Worm (Caenorhabditis elegans) whole organism, L4 larva: ENCODE data around the gene ZK1290.7.

ENCODE experiments used
- F26F4.8 ChIP-seq: fragments of 200-800 bp; sonication (Bioruptor generic); conservative IDR thresholded peaks from 2 replicates; pipeline ENCODE4 v1.3.6; 2022; ENCODE audit warnings: missing genetic modification characterization, missing compliant biosample characterization
- F37D6.2 ChIP-seq: sonication (generic microtip); optimal IDR thresholded peaks from 2 replicates; lab custom pipeline; 2016; ENCODE audit warnings: mild to moderate bottlenecking, missing genetic modification characterization, missing compliant biosample characterization
- F49E8.2 ChIP-seq: sonication (generic microtip); optimal IDR thresholded peaks from 2 replicates; lab custom pipeline; 2016; ENCODE audit warnings: missing compliant biosample characterization, mild to moderate bottlenecking, missing genetic modification characterization, borderline replicate concordance
- Y48G9A.11 ChIP-seq: fragments of 200-800 bp; sonication (Bioruptor generic); IDR thresholded peaks from 2 replicates; pipeline ENCODE4 v1.3.6; 2022; ENCODE audit warnings: missing genetic modification reagents, missing genetic modification characterization, missing compliant biosample characterization
- Y75B8A.6 ChIP-seq: fragments of 200-800 bp; sonication (Bioruptor generic); IDR thresholded peaks from 2 replicates; pipeline ENCODE4 v1.3.6; 2022; ENCODE audit warnings: missing genetic modification reagents, missing genetic modification characterization, missing compliant biosample characterization
- ZK337.2 ChIP-seq: fragments of 200-800 bp; sonication (Bioruptor generic); IDR thresholded peaks from 2 replicates; pipeline ENCODE4 v1.3.6; 2022; ENCODE audit warnings: missing genetic modification reagents, missing genetic modification characterization, missing compliant biosample characterization
- aha-1 ChIP-seq: fragments of 150-350 bp; peaks from one replicate; lab custom pipeline; 2014; ENCODE audit warnings: missing biosample characterization, missing genetic modification characterization
- ama-1 ChIP-seq: fragments of 150-350 bp; optimal IDR thresholded peaks from 2 replicates; lab custom pipeline; 2014; ENCODE audit warnings: inconsistent platforms, mixed read lengths
- ceh-20 ChIP-seq: fragments of 200-800 bp; sonication (Bioruptor generic); IDR thresholded peaks from 2 replicates; pipeline ENCODE4 v1.3.6; 2022; ENCODE audit warnings: missing genetic modification reagents, missing genetic modification characterization, missing compliant biosample characterization
- ceh-44 ChIP-seq: fragments of 200-800 bp; sonication (Bioruptor generic); IDR thresholded peaks from 2 replicates; pipeline ENCODE4 v1.3.6; 2022; ENCODE audit warnings: missing genetic modification reagents, missing genetic modification characterization, missing compliant biosample characterization
- ceh-82 ChIP-seq: sonication (generic microtip); optimal IDR thresholded peaks from 2 replicates; lab custom pipeline; 2017; ENCODE audit warnings: missing biosample characterization, missing genetic modification characterization
- cey-2 ChIP-seq: sonication (generic microtip); optimal IDR thresholded peaks from 3 replicates; lab custom pipeline; 2017; ENCODE audit warnings: missing genetic modification characterization, mild to moderate bottlenecking, missing compliant biosample characterization, antibody characterized with exemption, borderline replicate concordance; ENCODE audit not compliant: insufficient read depth
- daf-16 ChIP-seq, 3 experiments: sonication (generic microtip); optimal IDR thresholded peaks; 2 replicates each; lab custom pipeline; 2016 to 2017; ENCODE audit warnings: missing genetic modification characterization in 3 of 3, missing genetic modification reagents in 3 of 3, mild to moderate bottlenecking in 2 of 3, missing compliant biosample characterization in 2 of 3, missing biosample characterization in 1 of 3, moderate library complexity in 1 of 3
- daf-19 ChIP-seq: fragments of 200-800 bp; sonication (Bioruptor generic); conservative IDR thresholded peaks from 2 replicates; pipeline ENCODE4 v1.3.6; 2022; ENCODE audit warnings: missing genetic modification characterization, missing compliant biosample characterization
- dpl-1 ChIP-seq: fragments of 150-350 bp; optimal IDR thresholded peaks from 2 replicates; lab custom pipeline; 2014; ENCODE audit warnings: missing biosample characterization, missing genetic modification reagents, missing genetic modification characterization
- egl-43 ChIP-seq: fragments of 200-800 bp; sonication (Bioruptor generic); IDR thresholded peaks from 2 replicates; pipeline ENCODE4 v1.3.6; 2022; ENCODE audit warnings: missing genetic modification reagents, missing genetic modification characterization, missing compliant biosample characterization
- hif-1 ChIP-seq, 2 experiments: sonication (generic microtip); optimal IDR thresholded peaks; 2 replicates each; lab custom pipeline; 2016 to 2017; ENCODE audit warnings: missing compliant biosample characterization in 2 of 2, missing genetic modification characterization in 2 of 2, missing genetic modification reagents in 2 of 2, missing genotype in 2 of 2, mild to moderate bottlenecking in 1 of 2
- hlh-11 ChIP-seq: fragments of 200-800 bp; sonication (Bioruptor generic); optimal IDR thresholded peaks from 2 replicates; lab custom pipeline; 2018; ENCODE audit warnings: mild to moderate bottlenecking, missing genetic modification characterization, missing compliant biosample characterization
- hlh-30 ChIP-seq: sonication (generic microtip); optimal IDR thresholded peaks from 2 replicates; lab custom pipeline; 2017; ENCODE audit warnings: antibody characterized with exemption, mild to moderate bottlenecking, missing genetic modification characterization, missing compliant biosample characterization; ENCODE audit not compliant: insufficient read depth
- lin-1 ChIP-seq: fragments of 200-800 bp; sonication (Bioruptor generic); IDR thresholded peaks from 2 replicates; pipeline ENCODE4 v1.3.6; 2022; ENCODE audit warnings: missing genetic modification reagents, missing genetic modification characterization, missing compliant biosample characterization
- madf-5 ChIP-seq, 2 experiments: fragments of 200-800 bp; sonication (Bioruptor generic); IDR thresholded peaks; 2 replicates each; pipeline ENCODE4 v1.3.6; 2022; ENCODE audit warnings: missing compliant biosample characterization in 2 of 2, missing genetic modification characterization in 2 of 2
- madf-9 ChIP-seq: fragments of 200-800 bp; sonication (Bioruptor generic); conservative IDR thresholded peaks from 2 replicates; pipeline ENCODE4 v1.3.6; 2022; ENCODE audit warnings: missing genetic modification reagents, missing genetic modification characterization, missing compliant biosample characterization
- mxl-2 ChIP-seq: fragments of 200-800 bp; sonication (Bioruptor generic); conservative IDR thresholded peaks from 2 replicates; pipeline ENCODE4 v1.3.6; 2022; ENCODE audit warnings: missing genetic modification reagents, missing genetic modification characterization, missing compliant biosample characterization
- nhr-237 ChIP-seq: sonication (generic microtip); optimal IDR thresholded peaks from 2 replicates; lab custom pipeline; 2017; ENCODE audit warnings: missing biosample characterization, missing genetic modification characterization
- nhr-25 ChIP-seq: sonication (generic microtip); optimal IDR thresholded peaks from 2 replicates; lab custom pipeline; 2017; ENCODE audit warnings: missing genetic modification characterization, mild to moderate bottlenecking, missing compliant biosample characterization, antibody characterized with exemption, moderate library complexity, borderline replicate concordance; ENCODE audit not compliant: insufficient read depth
- nhr-42 ChIP-seq: fragments of 200-800 bp; sonication (Bioruptor generic); IDR thresholded peaks from 2 replicates; pipeline ENCODE4 v1.3.6; 2022; ENCODE audit warnings: missing genetic modification characterization, missing compliant biosample characterization
- nhr-77 ChIP-seq: fragments of 150-350 bp; optimal IDR thresholded peaks from 2 replicates; lab custom pipeline; 2014; ENCODE audit warnings: missing biosample characterization, missing genetic modification characterization
- php-3 ChIP-seq: fragments of 200-800 bp; sonication (Bioruptor generic); IDR thresholded peaks from 2 replicates; pipeline ENCODE4 v1.3.6; 2022; ENCODE audit warnings: missing genetic modification reagents, missing genetic modification characterization, missing compliant biosample characterization
- spr-1 ChIP-seq: sonication (generic microtip); optimal IDR thresholded peaks from 2 replicates; lab custom pipeline; 2016; ENCODE audit warnings: mild to moderate bottlenecking, missing genetic modification characterization, missing compliant biosample characterization
- tra-1 ChIP-seq: fragments of 200-800 bp; sonication (Bioruptor generic); IDR thresholded peaks from 2 replicates; pipeline ENCODE4 v1.3.6; 2022; ENCODE audit warnings: missing genetic modification reagents, missing genetic modification characterization, missing compliant biosample characterization
- unc-62 ChIP-seq, 3 experiments: fragments of 150-350 bp in 1 of 3; sonication (generic microtip); optimal IDR thresholded peaks in 2 of 3; peaks in 1 of 3; 1 replicate in 1 of 3; 2 replicates in 2 of 3; lab custom pipeline; 2014 to 2017; ENCODE audit warnings: missing biosample characterization in 3 of 3, missing genetic modification characterization in 3 of 3, missing genetic modification reagents in 3 of 3, missing genotype in 1 of 3
- zfp-3 ChIP-seq: fragments of 200-800 bp; sonication (Bioruptor generic); conservative IDR thresholded peaks from 2 replicates; pipeline ENCODE4 v1.3.6; 2022; ENCODE audit warnings: missing genetic modification reagents, missing genetic modification characterization, missing compliant biosample characterization

Gene ZK1290.7

DNA sequence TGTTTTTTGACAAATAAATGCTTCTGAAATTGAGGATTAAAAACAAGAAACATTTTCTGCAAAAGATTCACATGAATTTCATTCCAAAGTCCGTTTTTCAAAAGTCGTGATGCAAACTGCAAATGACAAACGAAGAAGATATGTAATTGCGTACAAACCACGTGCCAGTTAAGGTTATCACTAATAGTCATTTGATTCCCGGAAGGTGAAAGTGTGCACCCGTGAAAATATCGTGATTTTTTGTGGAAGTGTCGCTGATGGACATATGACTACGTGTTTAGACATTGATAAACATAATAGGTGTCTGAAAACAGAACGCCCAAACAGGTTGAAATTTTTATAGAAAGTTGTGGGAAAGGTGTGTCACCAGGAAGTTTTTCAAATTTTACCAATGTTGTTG, 2.9 kb upstream of the ZK1290.7 start (continued):
- peak in 1 of 2 experiments; percentile 47 for TF ChIP-seq daf-16 (GFP tag; optimal IDR thresholded peaks at IDR 0.05; lab: Kevin White, UChicago)
- TF ChIP-seq daf-16 (tag; optimal IDR thresholded peaks at IDR 0.05; lab: Kevin White, UChicago): peak; percentile 86
- TF ChIP-seq php-3: peak; percentile 90
- TF ChIP-seq zfp-3: peak; percentile 64; the same call in 1 of the 2 replicates
- TF ChIP-seq ceh-20 (GFP tag; lab: Robert Waterston, UW): peak; percentile 61
- TF ChIP-seq hlh-11 (tag; lab: Kevin White, UChicago): peak; percentile 96
- TF ChIP-seq nhr-77 (tag; lab: Kevin White, UChicago): peak; percentile 52
- peak; percentile 91 for TF ChIP-seq tra-1 (GFP tag; lab: Robert Waterston, UW)
- TF ChIP-seq mxl-2 (GFP tag; lab: Robert Waterston, UW): peak; percentile 97
- no peak for TF ChIP-seq ama-1
- no peak for TF ChIP-seq nhr-237 (tag; lab: Kevin White, UChicago)
- peak in 1 of 2 experiments; percentile 4 for TF ChIP-seq unc-62 (GFP tag; optimal IDR thresholded peaks at IDR 0.05 in 1 of 2; lab: Kevin White, UChicago)
- TF ChIP-seq unc-62 (tag; optimal IDR thresholded peaks at IDR 0.05; lab: Kevin White, UChicago): no peak
- no peak for TF ChIP-seq ceh-82 (tag; lab: Kevin White, UChicago)
- no peak for TF ChIP-seq spr-1 (tag; lab: Kevin White, UChicago)
- peak; percentile 98 for TF ChIP-seq aha-1
- peak; percentile 81 for TF ChIP-seq cey-2 (tag; lab: Kevin White, UChicago)
- no peak for TF ChIP-seq F49E8.2 (tag; lab: Kevin White, UChicago)

ce11 chrII:7523281-7523680, 2.1 kb downstream of the ZK1290.7 start, which contains the start of gene ZK1290.15:
Gene ZK1290.15 (plus strand): TSS chrII:7523581.
- TF ChIP-seq daf-16 (GFP tag; optimal IDR thresholded peaks at IDR 0.05; lab: Kevin White, UChicago) (no peak), daf-16 (tag; optimal IDR thresholded peaks at IDR 0.05; lab: Kevin White, UChicago) (no peak), egl-43 (GFP tag; lab: Robert Waterston, UW) (no peak), F37D6.2 (no peak), ZK337.2 (GFP tag; lab: Robert Waterston, UW) (no peak)
- TF ChIP-seq, all 104 proteins: peak for 0

DNA sequence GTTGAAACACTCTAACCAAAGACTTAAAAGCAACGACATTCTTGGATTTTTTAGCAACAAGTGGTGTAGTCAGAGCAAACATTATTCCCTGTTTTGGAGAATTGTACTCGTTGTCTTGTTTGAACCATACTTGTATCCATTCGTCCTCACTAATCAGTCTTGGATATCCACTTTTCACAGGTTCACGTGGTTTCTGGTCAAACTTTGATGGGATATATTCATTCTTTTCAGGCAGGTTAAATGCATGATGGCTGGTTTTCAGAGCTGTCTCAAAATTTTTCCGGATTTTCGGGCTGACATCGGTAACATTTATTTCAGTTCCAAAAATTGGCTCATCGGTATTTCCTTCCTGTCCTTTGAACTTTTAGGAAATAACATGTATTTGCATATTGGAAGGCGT, 3.9 kb downstream of the ZK1290.7 start:
- TF ChIP-seq hlh-30: no peak
- peak in 1 of 2 experiments; percentile 95 for TF ChIP-seq unc-62 (GFP tag; optimal IDR thresholded peaks at IDR 0.05 in 1 of 2; lab: Kevin White, UChicago)
- TF ChIP-seq unc-62 (tag; optimal IDR thresholded peaks at IDR 0.05; lab: Kevin White, UChicago): no peak

ce11 chrII:7519221-7519620, 6.1 kb downstream of the ZK1290.7 start, which contains the start of gene glb-9:
Gene glb-9 (minus strand): TSS chrII:7519321.
- no peak for TF ChIP-seq ceh-20 (GFP tag; lab: Robert Waterston, UW)
- no peak for TF ChIP-seq Y75B8A.6 (GFP tag; lab: Robert Waterston, UW)
- no peak for TF ChIP-seq dpl-1 (GFP tag; lab: Kevin White, UChicago)
- TF ChIP-seq F26F4.8: no peak
- TF ChIP-seq nhr-25 (tag; lab: Kevin White, UChicago): no peak
- TF ChIP-seq daf-19 (GFP tag; lab: Robert Waterston, UW): no peak
- TF ChIP-seq Y48G9A.11 (GFP tag; lab: Robert Waterston, UW): no peak
- no peak for TF ChIP-seq ceh-44 (GFP tag; lab: Robert Waterston, UW)
- no peak for TF ChIP-seq nhr-42
- no peak for TF ChIP-seq egl-43 (GFP tag; lab: Robert Waterston, UW)
- no peak for TF ChIP-seq madf-9 (GFP tag; lab: Robert Waterston, UW)
- TF ChIP-seq lin-1 (GFP tag; lab: Robert Waterston, UW): no peak
- no peak for TF ChIP-seq madf-5 (GFP tag; IDR thresholded peaks at IDR 0.05; lab: Robert Waterston, UW)
- no peak for TF ChIP-seq nhr-77 (tag; lab: Kevin White, UChicago)
- no peak for TF ChIP-seq hif-1 (tag; optimal IDR thresholded peaks at IDR 0.05; lab: Kevin White, UChicago)
- TF ChIP-seq, all 104 proteins: peak for 0
